Fruit fly (Drosophila melanogaster) whole organism, embryonic: ENCODE measurements around the gene Ccp84Ad.

Source experiments
- Abd-B ChIP-seq: fragments of 200-800 bp; sonication (Bioruptor generic); optimal IDR thresholded peaks from 2 replicates; lab custom pipeline; 2018; ENCODE audit warnings: missing biosample characterization, mild to moderate bottlenecking, missing genetic modification characterization, moderate library complexity
- Ada2b ChIP-seq: fragments of 200-800 bp; sonication (Bioruptor generic); IDR thresholded peaks from 2 replicates; pipeline ENCODE4 v1.3.6; 2022; ENCODE audit warnings: missing biosample characterization, missing genetic modification characterization
- Blimp-1 ChIP-seq: fragments of 200-800 bp; sonication (Bioruptor generic); optimal IDR thresholded peaks from 3 replicates; lab custom pipeline; 2018; ENCODE audit warnings: missing biosample characterization, missing genetic modification characterization, mild to moderate bottlenecking, moderate library complexity, missing genetic modification reagents
- CG10267 ChIP-seq: fragments of 200-800 bp; sonication (Bioruptor generic); optimal IDR thresholded peaks from 2 replicates; lab custom pipeline; 2018; ENCODE audit warnings: missing biosample characterization, mild to moderate bottlenecking, missing genetic modification characterization, moderate library complexity
- CG13123 ChIP-seq: fragments of 200-800 bp; sonication (Bioruptor generic); optimal IDR thresholded peaks from 2 replicates; lab custom pipeline; 2016; ENCODE audit warnings: missing biosample characterization, missing genetic modification characterization
- CG13296 ChIP-seq: fragments of 200-800 bp; sonication (Bioruptor generic); optimal IDR thresholded peaks from 3 replicates; lab custom pipeline; 2018; ENCODE audit warnings: missing biosample characterization, mild to moderate bottlenecking, missing genetic modification characterization
- CG15011 ChIP-seq: fragments of 200-800 bp; sonication (Bioruptor generic); optimal IDR thresholded peaks from 3 replicates; lab custom pipeline; 2018; ENCODE audit warnings: missing biosample characterization, mild to moderate bottlenecking, missing genetic modification characterization
- CG15696 ChIP-seq: fragments of 200-800 bp; sonication (Bioruptor generic); optimal IDR thresholded peaks from 2 replicates; lab custom pipeline; 2019; ENCODE audit warnings: missing biosample characterization, mild to moderate bottlenecking, missing genetic modification characterization, moderate library complexity
- CG1603 ChIP-seq: fragments of 200-800 bp; sonication (Bioruptor generic); optimal IDR thresholded peaks from 2 replicates; lab custom pipeline; 2019; ENCODE audit warnings: missing biosample characterization, mild to moderate bottlenecking, missing genetic modification characterization, moderate library complexity
- CG17359 ChIP-seq: fragments of 200-800 bp; sonication (Bioruptor generic); optimal IDR thresholded peaks from 3 replicates; lab custom pipeline; 2018; ENCODE audit warnings: missing biosample characterization, mild to moderate bottlenecking, missing genetic modification characterization, moderate library complexity
- CG17361 ChIP-seq: fragments of 200-800 bp; sonication (Bioruptor generic); IDR thresholded peaks from 3 replicates; pipeline ENCODE4 v1.3.6; 2022; ENCODE audit warnings: missing biosample characterization, missing genetic modification characterization
- CG18619 ChIP-seq: fragments of 200-800 bp; sonication (Bioruptor generic); optimal IDR thresholded peaks from 3 replicates; lab custom pipeline; 2017; ENCODE audit warnings: missing biosample characterization, mild to moderate bottlenecking, missing genetic modification characterization
- CG2199 ChIP-seq: fragments of 200-800 bp; sonication (Bioruptor generic); IDR thresholded peaks from 3 replicates; pipeline ENCODE4 v1.3.6; 2022; ENCODE audit warnings: missing biosample characterization, missing genetic modification characterization
- CG31388 ChIP-seq: fragments of 200-800 bp; sonication (Bioruptor generic); optimal IDR thresholded peaks from 2 replicates; lab custom pipeline; 2016; ENCODE audit warnings: missing biosample characterization, missing genetic modification characterization
- CG3407 ChIP-seq: fragments of 200-800 bp; sonication (Bioruptor generic); optimal IDR thresholded peaks from 2 replicates; lab custom pipeline; 2018; ENCODE audit warnings: missing biosample characterization, mild to moderate bottlenecking, missing genetic modification characterization
- CG3726 ChIP-seq: fragments of 200-800 bp; sonication (Bioruptor generic); IDR thresholded peaks from 3 replicates; pipeline ENCODE4, ENCODE4 v1.3.6; 2022; ENCODE audit warnings: missing biosample characterization, missing genetic modification characterization
- CG4424 ChIP-seq: fragments of 200-800 bp; sonication (Bioruptor generic); optimal IDR thresholded peaks from 3 replicates; lab custom pipeline; 2016; ENCODE audit warnings: missing biosample characterization, missing genetic modification characterization
- CG4707 ChIP-seq: fragments of 200-800 bp; sonication (Bioruptor generic); optimal IDR thresholded peaks from 2 replicates; lab custom pipeline; 2018; ENCODE audit warnings: missing biosample characterization, mild to moderate bottlenecking, missing genetic modification characterization, moderate library complexity
- CG5953 ChIP-seq: fragments of 200-800 bp; sonication (Bioruptor generic); IDR thresholded peaks from 2 replicates; pipeline ENCODE4 v1.3.6; 2022; ENCODE audit warnings: missing biosample characterization, missing genetic modification characterization
- CG9727 ChIP-seq: fragments of 200-800 bp; sonication (Bioruptor generic); optimal IDR thresholded peaks from 3 replicates; lab custom pipeline; 2017; ENCODE audit warnings: missing biosample characterization, mild to moderate bottlenecking, missing genetic modification characterization
- D ChIP-seq, 2 experiments: fragments of 200-800 bp in 1 of 2; fragments of >200 bp in 1 of 2; sonication (Bioruptor generic) in 1 of 2; optimal IDR thresholded peaks; 2 replicates in 1 of 2; 3 replicates in 1 of 2; lab custom pipeline; 2017; ENCODE audit warnings: mild to moderate bottlenecking in 1 of 2, missing biosample characterization in 1 of 2, missing genetic modification characterization in 1 of 2, missing genetic modification reagents in 1 of 2
- H15 ChIP-seq: fragments of 200-800 bp; sonication (Bioruptor generic); IDR thresholded peaks from 3 replicates; pipeline ENCODE4 v1.3.6; 2022; ENCODE audit warnings: missing biosample characterization, missing genetic modification characterization
- HLHmδ ChIP-seq: fragments of 200-800 bp; sonication (Bioruptor generic); optimal IDR thresholded peaks from 2 replicates; lab custom pipeline; 2018; ENCODE audit warnings: missing biosample characterization, mild to moderate bottlenecking, missing genetic modification characterization, moderate library complexity
- Hr3 ChIP-seq: fragments of 200-800 bp; sonication (Bioruptor generic); optimal IDR thresholded peaks from 3 replicates; lab custom pipeline; 2016; ENCODE audit warnings: missing biosample characterization, missing genetic modification characterization
- Scr ChIP-seq: fragments of 200-800 bp; sonication (Bioruptor generic); IDR thresholded peaks from 2 replicates; pipeline ENCODE4 v1.3.6; 2022; ENCODE audit warnings: missing biosample characterization, missing genetic modification characterization; ENCODE audit not compliant: partially characterized antibody
- Six4 ChIP-seq: fragments of 200-800 bp; sonication (Bioruptor generic); optimal IDR thresholded peaks from 2 replicates; lab custom pipeline; 2016; ENCODE audit warnings: missing biosample characterization, missing genetic modification characterization
- Xrp1 ChIP-seq: fragments of 200-800 bp; sonication (Bioruptor generic); IDR thresholded peaks from 2 replicates; pipeline ENCODE4 v1.3.6; 2022; ENCODE audit warnings: missing biosample characterization, missing genetic modification characterization
- YL-1 ChIP-seq: fragments of 200-800 bp; sonication (Bioruptor generic); optimal IDR thresholded peaks from 3 replicates; lab custom pipeline; 2017; ENCODE audit warnings: missing biosample characterization, mild to moderate bottlenecking, missing genetic modification characterization
- ara ChIP-seq: fragments of 200-800 bp; sonication (Bioruptor generic); IDR thresholded peaks from 2 replicates; pipeline ENCODE4 v1.3.6; 2022; ENCODE audit warnings: missing biosample characterization, missing genetic modification characterization
- bcd ChIP-seq: fragments of 200-800 bp; sonication (Bioruptor generic); optimal IDR thresholded peaks from 2 replicates; lab custom pipeline; 2017; ENCODE audit warnings: missing biosample characterization, mild to moderate bottlenecking, missing genetic modification characterization
- croc ChIP-seq: fragments of 200-800 bp; sonication (Bioruptor generic); conservative IDR thresholded peaks from 3 replicates; pipeline ENCODE4 v1.3.6; 2022; ENCODE audit warnings: missing biosample characterization, missing genetic modification characterization
- crp ChIP-seq, 2 experiments: fragments of 200-800 bp; sonication (Bioruptor generic); optimal IDR thresholded peaks; 2 replicates in 1 of 2; 3 replicates in 1 of 2; lab custom pipeline; 2017; ENCODE audit warnings: missing biosample characterization in 2 of 2, missing genetic modification characterization in 2 of 2, mild to moderate bottlenecking in 1 of 2, moderate library complexity in 1 of 2
- dati ChIP-seq: fragments of 200-800 bp; sonication (Bioruptor generic); IDR thresholded peaks from 2 replicates; pipeline ENCODE4 v1.3.6; 2022; ENCODE audit warnings: missing biosample characterization, missing genetic modification characterization
- dpn ChIP-seq, 2 experiments: fragments of 200-800 bp; sonication (Bioruptor generic); optimal IDR thresholded peaks; 3 replicates each; lab custom pipeline; 2016; ENCODE audit warnings: missing biosample characterization in 2 of 2, missing genetic modification characterization in 2 of 2
- ewg ChIP-seq: fragments of 200-800 bp; sonication (Bioruptor generic); optimal IDR thresholded peaks from 3 replicates; lab custom pipeline; 2017; ENCODE audit warnings: mild to moderate bottlenecking, missing biosample characterization, missing genetic modification reagents, missing genetic modification characterization
- fd64A ChIP-seq: fragments of 200-800 bp; sonication (Bioruptor generic); optimal IDR thresholded peaks from 3 replicates; lab custom pipeline; 2018; ENCODE audit warnings: missing biosample characterization, mild to moderate bottlenecking, missing genetic modification characterization
- gsb-n ChIP-seq: fragments of 200-800 bp; sonication (Bioruptor generic); optimal IDR thresholded peaks from 3 replicates; lab custom pipeline; 2018; ENCODE audit warnings: missing biosample characterization, mild to moderate bottlenecking, missing genetic modification characterization
- ham ChIP-seq: fragments of 200-800 bp; sonication (Bioruptor generic); IDR thresholded peaks from 2 replicates; pipeline ENCODE4 v1.3.6; 2022; ENCODE audit warnings: missing biosample characterization, missing genetic modification characterization
- jumu ChIP-seq: fragments of 200-800 bp; sonication (Bioruptor generic); optimal IDR thresholded peaks from 3 replicates; lab custom pipeline; 2016; ENCODE audit warnings: missing biosample characterization, missing genetic modification characterization
- kni ChIP-seq: fragments of 200-800 bp; sonication (Bioruptor generic); optimal IDR thresholded peaks from 3 replicates; lab custom pipeline; 2017; ENCODE audit warnings: mild to moderate bottlenecking, missing biosample characterization, missing genetic modification reagents, missing genetic modification characterization
- lab ChIP-seq: fragments of 200-800 bp; sonication (Bioruptor generic); optimal IDR thresholded peaks from 3 replicates; lab custom pipeline; 2017; ENCODE audit warnings: missing biosample characterization, missing genetic modification characterization, mild to moderate bottlenecking, moderate library complexity, missing genetic modification reagents
- pan ChIP-seq, 4 experiments: fragments of >200 bp in 3 of 4; fragments of 200-800 bp in 1 of 4; sonication (Bioruptor generic) in 1 of 4; optimal IDR thresholded peaks in 3 of 4; IDR thresholded peaks in 1 of 4; 2 replicates each; pipeline versions ENCODE4 v1.3.6 to Lab custom; 2017 to 2022; ENCODE audit warnings: missing biosample characterization in 2 of 4, missing genetic modification characterization in 2 of 4, mixed read lengths in 1 of 4
- ranshi ChIP-seq: fragments of 200-800 bp; sonication (Bioruptor generic); IDR thresholded peaks from 2 replicates; pipeline ENCODE4 v1.3.6; 2022; ENCODE audit warnings: missing biosample characterization, missing genetic modification characterization
- sim ChIP-seq: fragments of 200-800 bp; sonication (Bioruptor generic); IDR thresholded peaks from 2 replicates; pipeline ENCODE4 v1.3.6; 2022; ENCODE audit warnings: missing biosample characterization, missing genetic modification characterization
- sug ChIP-seq: fragments of 200-800 bp; optimal IDR thresholded peaks from 2 replicates; lab custom pipeline; 2019; ENCODE audit warnings: missing biosample characterization, mild to moderate bottlenecking, missing genetic modification characterization, moderate library complexity
- trem ChIP-seq: fragments of 200-800 bp; optimal IDR thresholded peaks from 3 replicates; lab custom pipeline; 2019; ENCODE audit warnings: missing biosample characterization, mild to moderate bottlenecking, missing genetic modification characterization, moderate library complexity
- ttk ChIP-seq: fragments of 200-800 bp; sonication (Bioruptor generic); IDR thresholded peaks from 2 replicates; pipeline ENCODE4 v2.1.2; 2022; ENCODE audit warnings: missing biosample characterization, missing genetic modification characterization
- wek ChIP-seq: fragments of 200-800 bp; sonication (Bioruptor generic); optimal IDR thresholded peaks from 3 replicates; lab custom pipeline; 2018; ENCODE audit warnings: missing biosample characterization, mild to moderate bottlenecking, missing genetic modification characterization, moderate library complexity

Ccp84Ad gene

dm6 chr3R:6665117-6665654 is 27.3 kb upstream of the Ccp84Ad start (continued):
- TF ChIP-seq CG4707: peak; percentile 39
- TF ChIP-seq CG15696 (tag; lab: Kevin White, UChicago): peak; percentile 71
- peak; percentile 80 for TF ChIP-seq CG3407 (GFP tag; lab: Kevin White, UChicago)
- 0 out of 2 replicates have a peak, but pooled peaks have one; percentile 4 for TF ChIP-seq ttk
- TF ChIP-seq H15: 0 out of 3 replicates have a peak, but pooled peaks have one; percentile 21
- TF ChIP-seq dpn (GFP tag; optimal IDR thresholded peaks at IDR 0.05; lab: Kevin White, UChicago): no peak
- TF ChIP-seq Blimp-1 (GFP tag; lab: Kevin White, UChicago): peak; percentile 37
- TF ChIP-seq wek: peak; percentile 63
- TF ChIP-seq pan (optimal IDR thresholded peaks at IDR 0.05; lab: Kevin White, UChicago): no peak
- no peak for TF ChIP-seq pan (GFP tag; optimal IDR thresholded peaks at IDR 0.05 in 1 of 2, IDR thresholded peaks at IDR 0.05 in 1 of 2)
- 0 out of 3 replicates have a peak, but pooled peaks have one; percentile 10 for TF ChIP-seq CG17361
- peak; percentile 74 for TF ChIP-seq kni (GFP tag; lab: Kevin White, UChicago)
- 0 out of 2 replicates have a peak, but pooled peaks have one; percentile 34 for TF ChIP-seq CG5953 (GFP tag; lab: Robert Waterston, UW)
- TF ChIP-seq gsb-n (tag; lab: Kevin White, UChicago): peak; percentile 43
- no peak for TF ChIP-seq ham (GFP tag; lab: Robert Waterston, UW)
- no peak for TF ChIP-seq YL-1 (GFP tag; lab: Kevin White, UChicago)
- TF ChIP-seq CG2199 (GFP tag; lab: Robert Waterston, UW): 0 out of 3 replicates have a peak, but pooled peaks have one; percentile 51
- peak in 1 of 2 experiments; percentile 8 for TF ChIP-seq crp (GFP tag; optimal IDR thresholded peaks at IDR 0.05; lab: Kevin White, UChicago)
- TF ChIP-seq trem: peak; percentile 3
- no peak for TF ChIP-seq Hr3 (GFP tag; lab: Kevin White, UChicago)
- TF ChIP-seq CG1603 (tag; lab: Kevin White, UChicago): peak; percentile 67
- no peak for TF ChIP-seq Scr (GFP tag; lab: Robert Waterston, UW)
- TF ChIP-seq croc (GFP tag; lab: Robert Waterston, UW): no peak
- no peak for TF ChIP-seq sug
- TF ChIP-seq CG31388 (GFP tag; lab: Kevin White, UChicago): no peak
- 0 out of 2 replicates have a peak, but pooled peaks have one; percentile 22 for TF ChIP-seq ranshi
- peak; percentile 68 for TF ChIP-seq lab
- TF ChIP-seq Xrp1 (GFP tag; lab: Robert Waterston, UW): peak; percentile 71
- TF ChIP-seq CG9727 (GFP tag; lab: Kevin White, UChicago): peak; percentile 62
- TF ChIP-seq bcd (GFP tag; lab: Kevin White, UChicago): peak; percentile 42
- no peak for TF ChIP-seq CG13296
- peak; percentile 69 for TF ChIP-seq ara
- TF ChIP-seq HLHmδ (GFP tag; lab: Kevin White, UChicago): peak; percentile 95
- no peak for TF ChIP-seq CG3726 (GFP tag; lab: Robert Waterston, UW)
- TF ChIP-seq Six4 (GFP tag; lab: Kevin White, UChicago): no peak
- TF ChIP-seq Ada2b (GFP tag; lab: Robert Waterston, UW): no peak
- peak; percentile 15 for TF ChIP-seq CG15011
- peak; percentile 61 for TF ChIP-seq fd64A
- no peak for TF ChIP-seq D (optimal IDR thresholded peaks at IDR 0.05; lab: Kevin White, UChicago)
- peak; percentile 21 for TF ChIP-seq D (GFP tag; optimal IDR thresholded peaks at IDR 0.05; lab: Kevin White, UChicago)
- TF ChIP-seq Abd-B (GFP tag; lab: Kevin White, UChicago): no peak
- peak; percentile 42; the same call in 1 of the 2 replicates for TF ChIP-seq sim (GFP tag; lab: Robert Waterston, UW)
- peak; percentile 27 for TF ChIP-seq CG18619 (GFP tag; lab: Kevin White, UChicago)
- TF ChIP-seq CG4424 (GFP tag; lab: Kevin White, UChicago): no peak
- TF ChIP-seq dati (GFP tag; lab: Robert Waterston, UW): peak; percentile 32; the same call in 1 of the 2 replicates
- TF ChIP-seq jumu (GFP tag; lab: Kevin White, UChicago): no peak
- TF ChIP-seq CG10267 (tag; lab: Kevin White, UChicago): no peak
- TF ChIP-seq CG17359 (tag; lab: Kevin White, UChicago): peak; percentile 12
- TF ChIP-seq CG13123: no peak
- peak; percentile 32 for TF ChIP-seq ewg (GFP tag; lab: Kevin White, UChicago)
